Worm (Caenorhabditis elegans) whole organism, L4 larva: ENCODE data around the gene pcn-1.

Experiments
- F44E2.7 ChIP-seq: fragments of 200-800 bp; sonication (Bioruptor generic); IDR thresholded peaks from 2 replicates; pipeline ENCODE4 v2.1.2; 2022; ENCODE audit warnings: missing genetic modification characterization, missing compliant biosample characterization
- F49E8.2 ChIP-seq: sonication (generic microtip); optimal IDR thresholded peaks from 2 replicates; lab custom pipeline; 2016; ENCODE audit warnings: missing compliant biosample characterization, mild to moderate bottlenecking, missing genetic modification characterization, borderline replicate concordance
- R02D3.7 ChIP-seq: fragments of 150-350 bp; sonication (generic microtip); optimal IDR thresholded peaks from 3 replicates; lab custom pipeline; 2014; ENCODE audit warnings: missing biosample characterization, missing genetic modification characterization
- T20F7.1 ChIP-seq: fragments of 200-800 bp; sonication (Bioruptor generic); optimal IDR thresholded peaks from 2 replicates; lab custom pipeline; 2018; ENCODE audit warnings: mild to moderate bottlenecking, missing genetic modification characterization, missing compliant biosample characterization
- Y75B8A.6 ChIP-seq: fragments of 200-800 bp; sonication (Bioruptor generic); IDR thresholded peaks from 2 replicates; pipeline ENCODE4 v1.3.6; 2022; ENCODE audit warnings: missing genetic modification reagents, missing genetic modification characterization, missing compliant biosample characterization
- ZK337.2 ChIP-seq: fragments of 200-800 bp; sonication (Bioruptor generic); IDR thresholded peaks from 2 replicates; pipeline ENCODE4 v1.3.6; 2022; ENCODE audit warnings: missing genetic modification reagents, missing genetic modification characterization, missing compliant biosample characterization
- ZK546.5 ChIP-seq, 2 experiments: sonication (generic microtip); optimal IDR thresholded peaks; 2 replicates each; lab custom pipeline; 2017; ENCODE audit warnings: missing biosample characterization in 2 of 2, missing genetic modification characterization in 2 of 2
- aha-1 ChIP-seq: fragments of 150-350 bp; peaks from one replicate; lab custom pipeline; 2014; ENCODE audit warnings: missing biosample characterization, missing genetic modification characterization
- ama-1 ChIP-seq: fragments of 150-350 bp; optimal IDR thresholded peaks from 2 replicates; lab custom pipeline; 2014; ENCODE audit warnings: inconsistent platforms, mixed read lengths
- attf-4 ChIP-seq: sonication (generic microtip); optimal IDR thresholded peaks from 3 replicates; lab custom pipeline; 2017; ENCODE audit warnings: missing biosample characterization, missing genetic modification characterization
- ceh-20 ChIP-seq: fragments of 200-800 bp; sonication (Bioruptor generic); IDR thresholded peaks from 2 replicates; pipeline ENCODE4 v1.3.6; 2022; ENCODE audit warnings: missing genetic modification reagents, missing genetic modification characterization, missing compliant biosample characterization
- ceh-62 ChIP-seq: sonication (generic microtip); optimal IDR thresholded peaks from 2 replicates; lab custom pipeline; 2017; ENCODE audit warnings: missing biosample characterization, missing genetic modification characterization
- ceh-82 ChIP-seq: sonication (generic microtip); optimal IDR thresholded peaks from 2 replicates; lab custom pipeline; 2017; ENCODE audit warnings: missing biosample characterization, missing genetic modification characterization
- ces-1 ChIP-seq: fragments of 150-350 bp; sonication (generic microtip); optimal IDR thresholded peaks from 4 replicates; lab custom pipeline; 2014; ENCODE audit warnings: missing biosample characterization, missing genetic modification reagents, missing genetic modification characterization
- cey-2 ChIP-seq: sonication (generic microtip); optimal IDR thresholded peaks from 3 replicates; lab custom pipeline; 2017; ENCODE audit warnings: missing genetic modification characterization, mild to moderate bottlenecking, missing compliant biosample characterization, antibody characterized with exemption, borderline replicate concordance; ENCODE audit not compliant: insufficient read depth
- ctbp-1 ChIP-seq: fragments of 200-800 bp; sonication (Bioruptor generic); IDR thresholded peaks from 2 replicates; pipeline ENCODE4 v1.3.6; 2022; ENCODE audit warnings: missing genetic modification reagents, missing genetic modification characterization, missing compliant biosample characterization
- daf-16 ChIP-seq, 3 experiments: sonication (generic microtip); optimal IDR thresholded peaks; 2 replicates each; lab custom pipeline; 2016 to 2017; ENCODE audit warnings: missing genetic modification characterization in 3 of 3, missing genetic modification reagents in 3 of 3, mild to moderate bottlenecking in 2 of 3, missing compliant biosample characterization in 2 of 3, missing biosample characterization in 1 of 3, moderate library complexity in 1 of 3
- daf-19 ChIP-seq: fragments of 200-800 bp; sonication (Bioruptor generic); conservative IDR thresholded peaks from 2 replicates; pipeline ENCODE4 v1.3.6; 2022; ENCODE audit warnings: missing genetic modification characterization, missing compliant biosample characterization
- dpl-1 ChIP-seq: fragments of 150-350 bp; optimal IDR thresholded peaks from 2 replicates; lab custom pipeline; 2014; ENCODE audit warnings: missing biosample characterization, missing genetic modification reagents, missing genetic modification characterization
- duxl-1 ChIP-seq: sonication (generic microtip); optimal IDR thresholded peaks from 2 replicates; lab custom pipeline; 2016; ENCODE audit warnings: mild to moderate bottlenecking, missing genetic modification characterization, moderate library complexity, missing compliant biosample characterization; ENCODE audit not compliant: poor library complexity
- egl-43 ChIP-seq: fragments of 200-800 bp; sonication (Bioruptor generic); IDR thresholded peaks from 2 replicates; pipeline ENCODE4 v1.3.6; 2022; ENCODE audit warnings: missing genetic modification reagents, missing genetic modification characterization, missing compliant biosample characterization
- hlh-11 ChIP-seq: fragments of 200-800 bp; sonication (Bioruptor generic); optimal IDR thresholded peaks from 2 replicates; lab custom pipeline; 2018; ENCODE audit warnings: mild to moderate bottlenecking, missing genetic modification characterization, missing compliant biosample characterization
- hlh-30 ChIP-seq: sonication (generic microtip); optimal IDR thresholded peaks from 2 replicates; lab custom pipeline; 2017; ENCODE audit warnings: antibody characterized with exemption, mild to moderate bottlenecking, missing genetic modification characterization, missing compliant biosample characterization; ENCODE audit not compliant: insufficient read depth
- lin-1 ChIP-seq: fragments of 200-800 bp; sonication (Bioruptor generic); IDR thresholded peaks from 2 replicates; pipeline ENCODE4 v1.3.6; 2022; ENCODE audit warnings: missing genetic modification reagents, missing genetic modification characterization, missing compliant biosample characterization
- lin-13 ChIP-seq: fragments of 150-350 bp; optimal IDR thresholded peaks from 2 replicates; lab custom pipeline; 2014; ENCODE audit warnings: missing biosample characterization, missing genetic modification reagents, missing genetic modification characterization
- lin-38 ChIP-seq: fragments of 200-800 bp; sonication (Bioruptor generic); IDR thresholded peaks from 2 replicates; pipeline ENCODE4 v1.3.6; 2022; ENCODE audit warnings: missing genetic modification reagents, missing genetic modification characterization, missing compliant biosample characterization
- lsy-2 ChIP-seq, 2 experiments: fragments of 150-350 bp in 1 of 2; sonication (generic microtip) in 1 of 2; optimal IDR thresholded peaks; 2 replicates each; lab custom pipeline; 2014 to 2017; ENCODE audit warnings: missing biosample characterization in 2 of 2, missing genetic modification characterization in 2 of 2
- madf-5 ChIP-seq, 2 experiments: fragments of 200-800 bp; sonication (Bioruptor generic); IDR thresholded peaks; 2 replicates each; pipeline ENCODE4 v1.3.6; 2022; ENCODE audit warnings: missing compliant biosample characterization in 2 of 2, missing genetic modification characterization in 2 of 2
- madf-9 ChIP-seq: fragments of 200-800 bp; sonication (Bioruptor generic); conservative IDR thresholded peaks from 2 replicates; pipeline ENCODE4 v1.3.6; 2022; ENCODE audit warnings: missing genetic modification reagents, missing genetic modification characterization, missing compliant biosample characterization
- mdt-29 ChIP-seq: fragments of 200-800 bp; sonication (Bioruptor generic); IDR thresholded peaks from 2 replicates; pipeline ENCODE4 v1.3.6; 2022; ENCODE audit warnings: missing genetic modification reagents, missing genetic modification characterization, missing compliant biosample characterization
- mep-1 ChIP-seq: fragments of 150-350 bp; sonication (generic microtip); optimal IDR thresholded peaks from 3 replicates; lab custom pipeline; 2014; ENCODE audit warnings: missing biosample characterization, missing genetic modification characterization
- mes-2 ChIP-seq: sonication (generic microtip); optimal IDR thresholded peaks from 2 replicates; lab custom pipeline; 2016; ENCODE audit warnings: missing genotype, mild to moderate bottlenecking, missing genetic modification characterization, missing compliant biosample characterization; ENCODE audit not compliant: poor library complexity, severe bottlenecking
- nhr-11 ChIP-seq: fragments of 150-350 bp; optimal IDR thresholded peaks from 2 replicates; lab custom pipeline; 2014; ENCODE audit warnings: missing biosample characterization, missing genetic modification characterization
- nhr-111 ChIP-seq: fragments of 200-800 bp; sonication (Bioruptor generic); optimal IDR thresholded peaks from 2 replicates; lab custom pipeline; 2018; ENCODE audit warnings: mild to moderate bottlenecking, missing genetic modification characterization, missing compliant biosample characterization
- nhr-237 ChIP-seq: sonication (generic microtip); optimal IDR thresholded peaks from 2 replicates; lab custom pipeline; 2017; ENCODE audit warnings: missing biosample characterization, missing genetic modification characterization
- nhr-42 ChIP-seq: fragments of 200-800 bp; sonication (Bioruptor generic); IDR thresholded peaks from 2 replicates; pipeline ENCODE4 v1.3.6; 2022; ENCODE audit warnings: missing genetic modification characterization, missing compliant biosample characterization
- nhr-48 ChIP-seq: sonication (generic microtip); optimal IDR thresholded peaks from 2 replicates; lab custom pipeline; 2016; ENCODE audit warnings: mild to moderate bottlenecking, missing genetic modification characterization, missing compliant biosample characterization
- pha-4 ChIP-seq, 2 experiments: fragments of 150-350 bp in 1 of 2; fragments of 200-800 bp in 1 of 2; sonication (Bioruptor generic) in 1 of 2; IDR thresholded peaks in 1 of 2; optimal IDR thresholded peaks in 1 of 2; 2 replicates each; pipeline versions ENCODE4 v1.3.6 to Lab custom; 2014 to 2022; ENCODE audit warnings: missing genetic modification characterization in 2 of 2, missing genetic modification reagents in 2 of 2, missing biosample characterization in 1 of 2, missing compliant biosample characterization in 1 of 2
- pqm-1 ChIP-seq: sonication (generic microtip); optimal IDR thresholded peaks from 2 replicates; lab custom pipeline; 2017; ENCODE audit warnings: missing biosample characterization, missing genetic modification characterization
- rbr-2 ChIP-seq: sonication (generic microtip); optimal IDR thresholded peaks from 2 replicates; lab custom pipeline; 2016; ENCODE audit warnings: missing genotype, missing genetic modification characterization, missing compliant biosample characterization
- saeg-2 ChIP-seq: fragments of 200-800 bp; sonication (Bioruptor generic); IDR thresholded peaks from 2 replicates; pipeline ENCODE4 v1.3.6; 2022; ENCODE audit warnings: missing genetic modification reagents, missing genetic modification characterization, missing compliant biosample characterization
- spr-1 ChIP-seq: sonication (generic microtip); optimal IDR thresholded peaks from 2 replicates; lab custom pipeline; 2016; ENCODE audit warnings: mild to moderate bottlenecking, missing genetic modification characterization, missing compliant biosample characterization
- tra-1 ChIP-seq: fragments of 200-800 bp; sonication (Bioruptor generic); IDR thresholded peaks from 2 replicates; pipeline ENCODE4 v1.3.6; 2022; ENCODE audit warnings: missing genetic modification reagents, missing genetic modification characterization, missing compliant biosample characterization
- zip-11 ChIP-seq: fragments of 200-800 bp; sonication (Bioruptor generic); IDR thresholded peaks from 2 replicates; pipeline ENCODE4 v1.3.6; 2022; ENCODE audit warnings: missing genetic modification characterization, missing compliant biosample characterization

The pcn-1 gene

DNA sequence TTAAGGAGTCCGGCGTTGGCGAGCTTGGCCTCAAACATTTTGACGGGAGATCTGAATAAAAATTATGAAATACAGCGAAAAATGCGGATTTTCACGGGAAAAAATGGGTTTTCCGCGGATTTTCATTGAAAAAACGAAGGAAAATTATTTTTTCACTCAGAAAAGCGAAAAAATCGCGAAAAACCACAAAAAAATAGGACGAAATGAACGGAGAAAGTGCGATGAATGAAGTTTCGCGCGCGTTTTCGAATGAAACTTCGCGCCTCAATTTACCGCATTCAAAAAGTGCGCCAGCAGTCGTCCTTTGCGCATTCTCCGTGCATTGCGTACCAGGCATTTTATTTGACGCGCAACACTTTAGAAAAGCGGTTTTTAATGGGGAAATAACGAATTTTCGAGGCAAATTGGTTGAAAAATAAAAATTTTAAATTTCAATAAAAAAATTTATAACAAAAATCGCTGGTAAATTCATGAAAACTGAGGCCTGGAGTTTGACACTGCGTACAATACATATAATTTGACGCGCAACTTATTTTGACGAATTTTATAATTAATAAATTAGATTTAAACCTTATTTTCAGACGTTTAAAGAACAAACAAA is at the start of gene pcn-1 (continued):
- TF ChIP-seq lin-1 (GFP tag; lab: Robert Waterston, UW) (peak; percentile 71), F44E2.7 (GFP tag; lab: Robert Waterston, UW) (no peak), ceh-82 (no peak), F49E8.2 (tag; lab: Kevin White, UChicago) (peak; percentile 96)

ce11 chrIV:4096940-4097339 is 47.7 kb upstream of the pcn-1 start:
- peak; percentile 26; the same call in 1 of the 2 replicates for TF ChIP-seq madf-9 (GFP tag; lab: Robert Waterston, UW)
- TF ChIP-seq aha-1 (tag; lab: Kevin White, UChicago) = peak; percentile 61
- no peak for TF ChIP-seq Y75B8A.6 (GFP tag; lab: Robert Waterston, UW)
- TF ChIP-seq, all 104 proteins: peak for 2

DNA sequence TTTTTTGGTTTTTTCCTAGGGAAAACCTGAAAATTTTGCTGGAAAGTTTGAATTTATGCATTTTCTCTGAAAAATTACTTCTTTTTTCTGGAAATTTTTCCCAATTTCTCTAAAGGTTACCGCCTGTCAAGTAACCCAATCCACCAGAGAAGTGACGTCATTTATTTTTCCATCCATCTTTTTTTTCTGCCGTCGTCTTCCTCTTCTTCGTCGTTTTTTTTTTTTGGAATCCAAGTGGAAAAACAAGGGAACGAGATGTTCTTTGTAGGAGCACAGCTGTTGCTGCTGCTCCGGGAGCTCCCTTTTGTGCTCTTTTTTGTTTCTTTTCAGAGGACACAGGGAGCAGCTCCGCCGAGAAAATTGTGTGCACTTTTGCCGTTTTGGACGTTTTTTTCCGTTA is 45.1 kb upstream of the pcn-1 start:
- TF ChIP-seq ceh-20 (GFP tag; lab: Robert Waterston, UW) = 0 out of 2 replicates have a peak, but pooled peaks have one; percentile 20
- TF ChIP-seq mes-2 (tag; lab: Kevin White, UChicago) = peak; percentile 1
- TF ChIP-seq saeg-2 (GFP tag; lab: Robert Waterston, UW) = no peak
- no peak for TF ChIP-seq lin-1 (GFP tag; lab: Robert Waterston, UW)
- no peak for TF ChIP-seq ZK546.5 (tag; optimal IDR thresholded peaks at IDR 0.05; lab: Kevin White, UChicago)
- no peak for TF ChIP-seq R02D3.7
- TF ChIP-seq spr-1 (tag; lab: Kevin White, UChicago) = no peak
- no peak for TF ChIP-seq zip-11 (GFP tag; lab: Robert Waterston, UW)
- TF ChIP-seq daf-16 (GFP tag; optimal IDR thresholded peaks at IDR 0.05; lab: Kevin White, UChicago) = peak in 1 of 2 experiments; percentile 69
- no peak for TF ChIP-seq daf-16 (tag; optimal IDR thresholded peaks at IDR 0.05; lab: Kevin White, UChicago)
- no peak for TF ChIP-seq egl-43 (GFP tag; lab: Robert Waterston, UW)
- no peak for TF ChIP-seq ces-1 (GFP tag; lab: Kevin White, UChicago)
- TF ChIP-seq madf-5 (GFP tag; IDR thresholded peaks at IDR 0.05; lab: Robert Waterston, UW) = no peak
- no peak for TF ChIP-seq hlh-30
- TF ChIP-seq pqm-1 = no peak
- no peak for TF ChIP-seq pha-4 (GFP tag; IDR thresholded peaks at IDR 0.05; lab: Robert Waterston, UW)
- TF ChIP-seq pha-4 (tag; optimal IDR thresholded peaks at IDR 0.05; lab: Kevin White, UChicago) = no peak
- TF ChIP-seq mdt-29 (GFP tag; lab: Robert Waterston, UW) = no peak
- TF ChIP-seq aha-1 (tag; lab: Kevin White, UChicago) = peak; percentile 86
- TF ChIP-seq nhr-111 (GFP tag; lab: Kevin White, UChicago) = no peak
- no peak for TF ChIP-seq F44E2.7 (GFP tag; lab: Robert Waterston, UW)
- TF ChIP-seq nhr-42 (GFP tag; lab: Robert Waterston, UW) = no peak
- no peak for TF ChIP-seq ama-1
- no peak for TF ChIP-seq lin-38 (GFP tag; lab: Robert Waterston, UW)
- no peak for TF ChIP-seq dpl-1 (GFP tag; lab: Kevin White, UChicago)
- no peak for TF ChIP-seq cey-2 (tag; lab: Kevin White, UChicago)
- peak; percentile 16 for TF ChIP-seq hlh-11 (tag; lab: Kevin White, UChicago)
- TF ChIP-seq ZK337.2 = no peak
- TF ChIP-seq lsy-2 (tag; optimal IDR thresholded peaks at IDR 0.05; lab: Kevin White, UChicago) = peak in 1 of 2 experiments; percentile 12
- TF ChIP-seq nhr-48 (tag; lab: Kevin White, UChicago) = no peak
- TF ChIP-seq T20F7.1 (GFP tag; lab: Kevin White, UChicago) = no peak

ce11 chrIV:4093087-4093486 is 43.8 kb upstream of the pcn-1 start:
- TF ChIP-seq mep-1 (tag; lab: Kevin White, UChicago) (peak; percentile 75), rbr-2 (peak; percentile 79), ctbp-1 (GFP tag; lab: Robert Waterston, UW) (peak; percentile 70; the same call in 1 of the 2 replicates), ama-1 (peak; percentile 17), aha-1 (tag; lab: Kevin White, UChicago) (peak; percentile 94), ceh-62 (tag; lab: Kevin White, UChicago) (no peak), saeg-2 (GFP tag; lab: Robert Waterston, UW) (no peak), tra-1 (GFP tag; lab: Robert Waterston, UW) (peak; percentile 62; the same call in 1 of the 2 replicates), nhr-48 (tag; lab: Kevin White, UChicago) (peak; percentile 68), duxl-1 (tag; lab: Kevin White, UChicago) (peak; percentile 57), daf-19 (no peak), nhr-11 (tag; lab: Kevin White, UChicago) (peak; percentile 10), egl-43 (GFP tag; lab: Robert Waterston, UW) (peak; percentile 46; the same call in 1 of the 2 replicates), nhr-237 (tag; lab: Kevin White, UChicago) (no peak), lin-13 (GFP tag; lab: Kevin White, UChicago) (no peak), attf-4 (tag; lab: Kevin White, UChicago) (no peak)
